Worm (Caenorhabditis elegans) whole organism, young adult: Measurements from ENCODE around the gene F14D7.14.

Experiments
- B0019.2 ChIP-seq: fragments of 200-800 bp; sonication (Bioruptor generic); conservative IDR thresholded peaks from 2 replicates; pipeline ENCODE4 v1.3.6; 2022; ENCODE audit warnings: missing genetic modification reagents, missing genetic modification characterization, missing compliant biosample characterization
- B0261.1 ChIP-seq: sonication (generic microtip); optimal IDR thresholded peaks from 2 replicates; lab custom pipeline; 2016; ENCODE audit warnings: mild to moderate bottlenecking, missing genetic modification characterization, moderate library complexity, missing compliant biosample characterization
- F22D6.2 ChIP-seq: sonication (generic microtip); optimal IDR thresholded peaks from 2 replicates; lab custom pipeline; 2016; ENCODE audit warnings: mild to moderate bottlenecking, missing genetic modification characterization, missing compliant biosample characterization
- F23B12.7 ChIP-seq: sonication (generic microtip); optimal IDR thresholded peaks from 2 replicates; lab custom pipeline; 2017; ENCODE audit warnings: missing genetic modification characterization, mild to moderate bottlenecking, missing compliant biosample characterization, antibody characterized with exemption, moderate library complexity; ENCODE audit not compliant: insufficient read depth
- F33H1.4 ChIP-seq: fragments of 200-800 bp; sonication (Bioruptor generic); IDR thresholded peaks from 2 replicates; pipeline ENCODE4 v1.3.6; 2022; ENCODE audit warnings: missing genetic modification reagents, missing genetic modification characterization, missing compliant biosample characterization
- F55B11.4 ChIP-seq: sonication (generic microtip); optimal IDR thresholded peaks from 2 replicates; lab custom pipeline; 2016; ENCODE audit warnings: missing compliant biosample characterization, missing genetic modification characterization, borderline replicate concordance; ENCODE audit not compliant: insufficient read depth
- F57A8.1 ChIP-seq: fragments of 200-800 bp; sonication (Bioruptor generic); optimal IDR thresholded peaks from 2 replicates; lab custom pipeline; 2018; ENCODE audit warnings: mild to moderate bottlenecking, missing genetic modification characterization, moderate library complexity, missing compliant biosample characterization
- F57C9.4 ChIP-seq: sonication (generic microtip); optimal IDR thresholded peaks from 2 replicates; lab custom pipeline; 2017; ENCODE audit warnings: mild to moderate bottlenecking, missing genetic modification characterization, missing compliant biosample characterization
- Y95B8A.8 ChIP-seq: fragments of 200-800 bp; sonication (Bioruptor generic); IDR thresholded peaks from 2 replicates; pipeline ENCODE4 v1.3.6; 2022; ENCODE audit warnings: missing genetic modification reagents, missing genetic modification characterization, missing compliant biosample characterization
- akir-1 ChIP-seq: fragments of 200-800 bp; sonication (Bioruptor generic); optimal IDR thresholded peaks from 2 replicates; lab custom pipeline; 2018; ENCODE audit warnings: mild to moderate bottlenecking, missing genetic modification characterization, moderate library complexity, missing compliant biosample characterization
- ama-1 ChIP-seq, 3 experiments: fragments of 150-350 bp in 1 of 3; sonication (generic microtip) in 2 of 3; optimal IDR thresholded peaks; 2 replicates each; lab custom pipeline; 2014 to 2018; ENCODE audit warnings: missing biosample characterization in 2 of 3, missing genetic modification characterization in 2 of 3, missing genetic modification reagents in 2 of 3
- aptf-3 ChIP-seq: fragments of 200-800 bp; sonication (Bioruptor generic); IDR thresholded peaks from 2 replicates; pipeline ENCODE4 v1.3.6; 2022; ENCODE audit warnings: missing genetic modification characterization, missing compliant biosample characterization
- atf-7 ChIP-seq: sonication (generic microtip); optimal IDR thresholded peaks from 2 replicates; lab custom pipeline; 2017; ENCODE audit warnings: mild to moderate bottlenecking, missing genetic modification characterization, missing compliant biosample characterization
- attf-5 ChIP-seq: fragments of 200-800 bp; sonication (Bioruptor generic); optimal IDR thresholded peaks from 2 replicates; lab custom pipeline; 2018; ENCODE audit warnings: mild to moderate bottlenecking, missing genetic modification characterization, missing compliant biosample characterization
- attf-6 ChIP-seq: fragments of 200-800 bp; sonication (Bioruptor generic); IDR thresholded peaks from 2 replicates; pipeline ENCODE4 v1.3.6; 2022; ENCODE audit warnings: missing genetic modification reagents, missing genetic modification characterization, missing compliant biosample characterization
- bed-2 ChIP-seq: fragments of 200-800 bp; sonication (Bioruptor generic); IDR thresholded peaks from 2 replicates; pipeline ENCODE4 v1.3.6; 2022; ENCODE audit warnings: missing genetic modification reagents, missing genetic modification characterization, missing compliant biosample characterization
- cebp-1 ChIP-seq, 2 experiments: fragments of 200-800 bp in 1 of 2; sonication (Bioruptor generic) in 1 of 2; sonication (generic microtip) in 1 of 2; IDR thresholded peaks in 1 of 2; optimal IDR thresholded peaks in 1 of 2; 2 replicates each; pipeline versions ENCODE4 v1.3.6 to Lab custom; 2017 to 2022; ENCODE audit warnings: missing compliant biosample characterization in 2 of 2, missing genetic modification characterization in 2 of 2, mild to moderate bottlenecking in 1 of 2, missing genetic modification reagents in 1 of 2, moderate library complexity in 1 of 2
- ceh-27 ChIP-seq: fragments of 200-800 bp; sonication (Bioruptor generic); optimal IDR thresholded peaks from 2 replicates; lab custom pipeline; 2018; ENCODE audit warnings: mild to moderate bottlenecking, missing genetic modification characterization, moderate library complexity, missing compliant biosample characterization
- egl-18 ChIP-seq: fragments of 200-800 bp; sonication (Bioruptor generic); IDR thresholded peaks from 2 replicates; pipeline ENCODE4 v1.3.6; 2022; ENCODE audit warnings: missing genetic modification reagents, missing genetic modification characterization, missing compliant biosample characterization
- ekl-4 ChIP-seq: fragments of 200-800 bp; sonication (Bioruptor generic); IDR thresholded peaks from 2 replicates; pipeline ENCODE4 v1.3.6; 2022; ENCODE audit warnings: missing genetic modification reagents, missing genetic modification characterization, missing compliant biosample characterization
- him-1 ChIP-seq: sonication (generic microtip); optimal IDR thresholded peaks from 2 replicates; lab custom pipeline; 2016; ENCODE audit warnings: missing genotype, missing genetic modification reagents, missing genetic modification characterization, missing compliant biosample characterization
- hlh-26 ChIP-seq: fragments of 200-800 bp; sonication (Bioruptor generic); conservative IDR thresholded peaks from 2 replicates; pipeline ENCODE4 v1.3.6; 2022; ENCODE audit warnings: missing genetic modification reagents, missing genetic modification characterization, missing compliant biosample characterization
- hsf-1 ChIP-seq: fragments of 200-800 bp; sonication (Bioruptor generic); IDR thresholded peaks from 2 replicates; pipeline ENCODE4 v1.3.6; 2022; ENCODE audit warnings: missing genetic modification reagents, missing genetic modification characterization, missing compliant biosample characterization
- let-526 ChIP-seq: fragments of 200-800 bp; sonication (Bioruptor generic); IDR thresholded peaks from 2 replicates; pipeline ENCODE4 v1.3.6; 2022; ENCODE audit warnings: missing genetic modification reagents, missing genetic modification characterization, missing compliant biosample characterization
- let-607 ChIP-seq, 2 experiments: fragments of 200-800 bp in 1 of 2; sonication (Bioruptor generic) in 1 of 2; sonication (generic microtip) in 1 of 2; optimal IDR thresholded peaks; 2 replicates each; lab custom pipeline; 2016 to 2018; ENCODE audit warnings: mild to moderate bottlenecking in 2 of 2, missing compliant biosample characterization in 2 of 2, missing genetic modification characterization in 2 of 2, moderate library complexity in 2 of 2, missing genotype in 1 of 2
- lin-26 ChIP-seq: fragments of 200-800 bp; sonication (Bioruptor generic); IDR thresholded peaks from 2 replicates; pipeline ENCODE4 v1.3.6; 2022; ENCODE audit warnings: missing genetic modification reagents, missing genetic modification characterization, missing compliant biosample characterization
- lin-35 ChIP-seq, 3 experiments: fragments of 150-350 bp in 2 of 3; sonication (generic microtip) in 1 of 3; optimal IDR thresholded peaks; 2 replicates each; lab custom pipeline; 2014 to 2018; ENCODE audit warnings: missing biosample characterization in 3 of 3, missing genetic modification characterization in 3 of 3, missing genetic modification reagents in 3 of 3
- lin-54 ChIP-seq: fragments of 200-800 bp; sonication (Bioruptor generic); optimal IDR thresholded peaks from 2 replicates; lab custom pipeline; 2018; ENCODE audit warnings: mild to moderate bottlenecking, missing genetic modification characterization, missing compliant biosample characterization
- lsl-1 ChIP-seq: fragments of 200-800 bp; sonication (Bioruptor generic); optimal IDR thresholded peaks from 2 replicates; lab custom pipeline; 2018; ENCODE audit warnings: mild to moderate bottlenecking, missing genetic modification characterization, moderate library complexity, missing compliant biosample characterization
- mcd-1 ChIP-seq: fragments of 200-800 bp; sonication (Bioruptor generic); IDR thresholded peaks from 2 replicates; pipeline ENCODE4 v1.3.6; 2022; ENCODE audit warnings: missing genetic modification reagents, missing genetic modification characterization, missing compliant biosample characterization
- mxl-1 ChIP-seq: sonication (generic microtip); optimal IDR thresholded peaks from 2 replicates; lab custom pipeline; 2016; ENCODE audit warnings: missing genetic modification characterization, missing compliant biosample characterization
- pbrm-1 ChIP-seq: fragments of 200-800 bp; sonication (Bioruptor generic); IDR thresholded peaks from 2 replicates; pipeline ENCODE4 v1.3.6; 2022; ENCODE audit warnings: missing genetic modification reagents, missing genetic modification characterization, missing compliant biosample characterization
- rcor-1 ChIP-seq: fragments of 200-800 bp; sonication (Bioruptor generic); IDR thresholded peaks from 2 replicates; pipeline ENCODE4 v1.3.6; 2022; ENCODE audit warnings: missing genetic modification reagents, missing genetic modification characterization, missing compliant biosample characterization
- rec-8 ChIP-seq, 2 experiments: sonication (generic microtip); optimal IDR thresholded peaks; 2 replicates each; lab custom pipeline; 2016; ENCODE audit warnings: mild to moderate bottlenecking in 2 of 2, missing genetic modification characterization in 2 of 2, missing genetic modification reagents in 2 of 2, missing genotype in 2 of 2, missing biosample characterization in 1 of 2, missing compliant biosample characterization in 1 of 2, moderate library complexity in 1 of 2
- repo-1 ChIP-seq: sonication (generic microtip); optimal IDR thresholded peaks from 2 replicates; lab custom pipeline; 2017; ENCODE audit warnings: mild to moderate bottlenecking, missing genetic modification characterization, missing compliant biosample characterization
- snpc-1.3 ChIP-seq: sonication (generic microtip); optimal IDR thresholded peaks from 2 replicates; lab custom pipeline; 2017; ENCODE audit warnings: missing genetic modification characterization, mild to moderate bottlenecking, missing compliant biosample characterization, antibody characterized with exemption, moderate library complexity, missing genotype, missing genetic modification reagents; ENCODE audit not compliant: insufficient read depth
- sptf-2 ChIP-seq: fragments of 200-800 bp; sonication (Bioruptor generic); optimal IDR thresholded peaks from 2 replicates; lab custom pipeline; 2018; ENCODE audit warnings: mild to moderate bottlenecking, missing genetic modification characterization, missing compliant biosample characterization
- tbp1 ChIP-seq: fragments of 200-800 bp; sonication (Bioruptor generic); optimal IDR thresholded peaks from 2 replicates; lab custom pipeline; 2018; ENCODE audit warnings: mild to moderate bottlenecking, missing genetic modification characterization, missing compliant biosample characterization
- tlf-1 ChIP-seq: fragments of 200-800 bp; sonication (Bioruptor generic); optimal IDR thresholded peaks from 2 replicates; lab custom pipeline; 2018; ENCODE audit warnings: mild to moderate bottlenecking, missing genetic modification characterization, missing compliant biosample characterization
- unc-62 ChIP-seq: fragments of 150-350 bp; optimal IDR thresholded peaks from 2 replicates; lab custom pipeline; 2014; ENCODE audit warnings: missing biosample characterization, missing genetic modification reagents, missing genetic modification characterization
- zfh-2 ChIP-seq: fragments of 200-800 bp; sonication (Bioruptor generic); conservative IDR thresholded peaks from 2 replicates; pipeline ENCODE4 v1.3.6; 2022; ENCODE audit warnings: missing genetic modification reagents, missing genetic modification characterization, missing compliant biosample characterization
- ztf-25 ChIP-seq: fragments of 200-800 bp; sonication (Bioruptor generic); IDR thresholded peaks from 2 replicates; pipeline ENCODE4 v1.3.6; 2022; ENCODE audit warnings: missing genetic modification reagents, missing genetic modification characterization, missing compliant biosample characterization
- ztf-26 ChIP-seq: sonication (generic microtip); optimal IDR thresholded peaks from 2 replicates; lab custom pipeline; 2017; ENCODE audit warnings: missing genetic modification characterization, missing compliant biosample characterization
- ztf-28 ChIP-seq: fragments of 200-800 bp; sonication (Bioruptor generic); IDR thresholded peaks from 2 replicates; pipeline ENCODE4 v1.3.6; 2022; ENCODE audit warnings: missing genetic modification reagents, missing genetic modification characterization, missing compliant biosample characterization
- ztf-6 ChIP-seq: fragments of 200-800 bp; sonication (Bioruptor generic); IDR thresholded peaks from 2 replicates; pipeline ENCODE4 v1.3.6; 2022; ENCODE audit warnings: missing genetic modification reagents, missing genetic modification characterization, missing compliant biosample characterization

Gene F14D7.14

ce11 chrV:14324502-14325467 lies 15.1 kb downstream of the F14D7.14 start, which contains the start of the genes F47B8.4 and F47B8.18:
F47B8.4 (minus strand) TSS chrV:14324673.
F47B8.18 (minus strand) TSS chrV:14325464.
- TF ChIP-seq ztf-25 (GFP tag; lab: Robert Waterston, UW) (no peak), unc-62 (GFP tag; lab: Kevin White, UChicago) (no peak), let-607 (tag; optimal IDR thresholded peaks at IDR 0.05; lab: Kevin White, UChicago) (no peak), rcor-1 (GFP tag; lab: Robert Waterston, UW) (no peak), bed-2 (GFP tag; lab: Robert Waterston, UW) (no peak), tbp1 (GFP tag; lab: Kevin White, UChicago) (no peak), lsl-1 (GFP tag; lab: Kevin White, UChicago) (no peak), tlf-1 (no peak), F57A8.1 (GFP tag; lab: Kevin White, UChicago) (no peak), lin-26 (0 out of 2 replicates have a peak, but pooled peaks have one; percentile 53), aptf-3 (no peak), pbrm-1 (GFP tag; lab: Robert Waterston, UW) (no peak), sptf-2 (GFP tag; lab: Kevin White, UChicago) (peak; percentile 15), F33H1.4 (no peak), hlh-26 (GFP tag; lab: Robert Waterston, UW) (no peak), him-1 (no peak), F22D6.2 (tag; lab: Kevin White, UChicago) (no peak), atf-7 (no peak), egl-18 (GFP tag; lab: Robert Waterston, UW) (no peak), F57C9.4 (no peak), ekl-4 (GFP tag; lab: Robert Waterston, UW) (no peak), mcd-1 (peak; percentile 55; the same call in 1 of the 2 replicates), lin-54 (GFP tag; lab: Kevin White, UChicago) (no peak), attf-6 (GFP tag; lab: Robert Waterston, UW) (no peak), attf-5 (GFP tag; lab: Kevin White, UChicago) (no peak), let-526 (GFP tag; lab: Robert Waterston, UW) (no peak), ztf-28 (GFP tag; lab: Robert Waterston, UW) (no peak), B0261.1 (tag; lab: Kevin White, UChicago) (no peak), ceh-27 (GFP tag; lab: Kevin White, UChicago) (no peak), repo-1 (no peak), akir-1 (GFP tag; lab: Kevin White, UChicago) (no peak), ztf-26 (no peak), snpc-1.3 (no peak), ama-1 (optimal IDR thresholded peaks at IDR 0.05; lab: Kevin White, UChicago) (no peak), ama-1 (GFP tag; optimal IDR thresholded peaks at IDR 0.05; lab: Kevin White, UChicago) (no peak), zfh-2 (GFP tag; lab: Robert Waterston, UW) (peak; percentile 95), F55B11.4 (tag; lab: Kevin White, UChicago) (no peak), hsf-1 (GFP tag; lab: Robert Waterston, UW) (no peak), rec-8 (tag; optimal IDR thresholded peaks at IDR 0.05; lab: Kevin White, UChicago) (no peak), Y95B8A.8 (GFP tag; lab: Robert Waterston, UW) (no peak), F23B12.7 (tag; lab: Kevin White, UChicago) (no peak), mxl-1 (tag; lab: Kevin White, UChicago) (no peak), lin-35 (GFP tag; optimal IDR thresholded peaks at IDR 0.05; lab: Kevin White, UChicago) (no peak), B0019.2 (GFP tag; lab: Robert Waterston, UW) (no peak), cebp-1 (GFP tag; IDR thresholded peaks at IDR 0.05; lab: Robert Waterston, UW) (0 out of 2 replicates have a peak, but pooled peaks have one; percentile 15), cebp-1 (tag; optimal IDR thresholded peaks at IDR 0.05; lab: Kevin White, UChicago) (no peak), ztf-6 (GFP tag; lab: Robert Waterston, UW) (no peak)
